Worm (Caenorhabditis elegans): ENCODE measurements around the gene Y48E1C.2.

DNA sequence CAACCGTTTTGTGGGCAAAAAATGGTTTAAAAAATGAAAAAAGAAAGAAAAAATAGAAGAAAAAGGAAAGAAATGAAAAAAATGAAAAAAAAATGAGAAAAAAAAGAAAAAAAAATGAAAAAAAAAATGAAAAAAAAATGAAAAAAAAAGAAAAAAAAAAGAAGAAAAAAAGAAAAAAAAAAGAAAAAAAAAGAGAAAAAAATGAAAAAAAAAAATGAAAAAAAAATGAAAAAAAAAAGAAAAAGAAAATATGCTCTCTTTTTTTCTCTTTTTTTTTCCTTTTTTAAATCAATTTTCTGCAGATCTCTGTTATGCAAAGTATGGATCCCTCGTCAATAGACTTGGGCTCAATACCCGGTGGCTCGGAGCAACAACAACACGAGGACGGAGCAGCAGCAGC lies 18.5 kb upstream of the Y48E1C.2 start, which contains the start of gene efl-2:
- TF ChIP-seq F26F4.8 (GFP tag; conservative IDR thresholded peaks at IDR 0.05) (no peak), pha-4 (GFP tag; IDR thresholded peaks at IDR 0.05) (no peak), pha-4 (tag; optimal IDR thresholded peaks at IDR 0.05) (no peak), unc-62 (GFP tag; optimal IDR thresholded peaks at IDR 0.05 in 1 of 2) (no peak), unc-62 (tag; optimal IDR thresholded peaks at IDR 0.05) (no peak), snpc-4 (tag; optimal IDR thresholded peaks at IDR 0.05) (no peak), dpl-1 (GFP tag; optimal IDR thresholded peaks at IDR 0.05) (no peak), nhr-102 (tag; optimal IDR thresholded peaks at IDR 0.05) (no peak), nhr-28 (tag; optimal IDR thresholded peaks at IDR 0.05) (no peak), R02D3.7 (tag; optimal IDR thresholded peaks at IDR 0.05) (no peak), nhr-6 (tag; optimal IDR thresholded peaks at IDR 0.05) (no peak), aha-1 (tag) (no peak), sdz-12 (GFP tag; optimal IDR thresholded peaks at IDR 0.05) (no peak), nhr-11 (tag; optimal IDR thresholded peaks at IDR 0.05) (no peak), fos-1 (tag; optimal IDR thresholded peaks at IDR 0.05) (no peak)
